Fruit fly (Drosophila melanogaster): ENCODE data around the gene CG5001.
A peak's percentile ranks its signal among the peaks of the same experiment; 100 is the strongest.

Gene CG5001

DNA sequence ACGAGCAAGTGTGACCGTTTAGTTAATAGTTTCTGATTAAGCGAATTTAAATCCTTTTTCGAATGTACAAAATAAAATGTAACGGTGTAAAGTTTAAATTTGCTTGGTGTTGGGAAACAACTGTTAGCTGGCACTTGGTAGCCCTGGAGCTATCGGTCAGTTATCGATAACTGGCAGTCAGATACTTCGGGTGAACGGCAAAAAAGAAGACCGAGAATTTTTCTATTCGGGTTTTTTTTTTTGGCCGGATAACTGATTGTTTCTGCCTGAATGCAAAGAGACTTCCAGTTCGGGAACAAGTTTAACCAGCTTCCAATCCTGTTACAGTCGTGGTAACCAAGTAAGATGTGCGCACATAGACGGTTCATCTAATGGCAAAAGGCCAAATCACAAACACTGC, 8.0 kb upstream of the CG5001 start, which contains the start of gene CG4896:
CG4896 (plus strand) TSS at position 169 of the 400 bp plus-strand sequence.
- TF ChIP-seq Opbp (GFP tag; IDR thresholded peaks at IDR 0.05; ENCODE audit: partially characterized antibody): peak; percentile 83
- no peak for TF ChIP-seq Hey (tag; optimal IDR thresholded peaks at IDR 0.05)
- TF ChIP-seq jigr1 (GFP tag; IDR thresholded peaks at IDR 0.05): no peak
- TF ChIP-seq kah (GFP tag; optimal IDR thresholded peaks at IDR 0.05): no peak
- TF ChIP-seq CG12219 (GFP tag; optimal IDR thresholded peaks at IDR 0.05): no peak
- no peak for TF ChIP-seq CG15073 (GFP tag; optimal IDR thresholded peaks at IDR 0.05)
- no peak for TF ChIP-seq emc (GFP tag; optimal IDR thresholded peaks at IDR 0.05)
- TF ChIP-seq CG3065 (GFP tag; optimal IDR thresholded peaks at IDR 0.05): no peak
- TF ChIP-seq wek (GFP tag; optimal IDR thresholded peaks at IDR 0.05): no peak
- no peak for TF ChIP-seq Hr51 (GFP tag; optimal IDR thresholded peaks at IDR 0.05)
- peak; percentile 76 for TF ChIP-seq CG13287 (GFP tag; IDR thresholded peaks at IDR 0.05; ENCODE audit: partially characterized antibody)
- no peak for TF ChIP-seq bab2 (GFP tag; optimal IDR thresholded peaks at IDR 0.05)
- no peak for TF ChIP-seq CG14667 (GFP tag; IDR thresholded peaks at IDR 0.05)
- TF ChIP-seq CG4854 (GFP tag; optimal IDR thresholded peaks at IDR 0.05): no peak
- TF ChIP-seq CG11398 (GFP tag; optimal IDR thresholded peaks at IDR 0.05): no peak
- TF ChIP-seq phol (tag; optimal IDR thresholded peaks at IDR 0.05): peak; percentile 17
- TF ChIP-seq PHDP (tag; optimal IDR thresholded peaks at IDR 0.05): no peak
- TF ChIP-seq MESR4 (GFP tag; optimal IDR thresholded peaks at IDR 0.05): peak; percentile 74
- TF ChIP-seq sna (GFP tag; IDR thresholded peaks at IDR 0.05; ENCODE audit: partially characterized antibody): 0 out of 2 replicates have a peak, but pooled peaks have one; percentile 48
- no peak for TF ChIP-seq Fer3 (tag; optimal IDR thresholded peaks at IDR 0.05)
- TF ChIP-seq mam (GFP tag; optimal IDR thresholded peaks at IDR 0.05): no peak
- no peak for TF ChIP-seq maf-S (GFP tag; optimal IDR thresholded peaks at IDR 0.05)
- TF ChIP-seq CG18764 (GFP tag; optimal IDR thresholded peaks at IDR 0.05): no peak
- TF ChIP-seq dan (GFP tag; IDR thresholded peaks at IDR 0.05): no peak
- TF ChIP-seq CG42726 (GFP tag; IDR thresholded peaks at IDR 0.05; ENCODE audit: partially characterized antibody): no peak
- TF ChIP-seq da (GFP tag; optimal IDR thresholded peaks at IDR 0.05): no peak
- no peak for TF ChIP-seq NFAT (GFP tag; IDR thresholded peaks at IDR 0.05)
- no peak for TF ChIP-seq Awh (GFP tag; IDR thresholded peaks at IDR 0.05)
- no peak for TF ChIP-seq H2.0 (GFP tag; IDR thresholded peaks at IDR 0.05)
- no peak for TF ChIP-seq otp (GFP tag; IDR thresholded peaks at IDR 0.05)
- TF ChIP-seq Antp (GFP tag; optimal IDR thresholded peaks at IDR 0.05): no peak
- TF ChIP-seq CG7987 (GFP tag; optimal IDR thresholded peaks at IDR 0.05): no peak
- TF ChIP-seq pnt (GFP tag; optimal IDR thresholded peaks at IDR 0.05): no peak
- no peak for TF ChIP-seq sisA (GFP tag; IDR thresholded peaks at IDR 0.05)
- TF ChIP-seq CG9932 (GFP tag; IDR thresholded peaks at IDR 0.05): no peak
- no peak for TF ChIP-seq Kr (GFP tag; optimal IDR thresholded peaks at IDR 0.05)
- TF ChIP-seq Dip2 (GFP tag; IDR thresholded peaks at IDR 0.05): no peak
- TF ChIP-seq CG2199 (GFP tag; IDR thresholded peaks at IDR 0.05): no peak
- TF ChIP-seq Bteb2 (GFP tag; optimal IDR thresholded peaks at IDR 0.05): no peak
- no peak for TF ChIP-seq CG30431 (GFP tag; optimal IDR thresholded peaks at IDR 0.05)
- TF ChIP-seq CG13624 (GFP tag; optimal IDR thresholded peaks at IDR 0.05): no peak
- TF ChIP-seq CG17328 (GFP tag; IDR thresholded peaks at IDR 0.05): no peak
- no peak for TF ChIP-seq CG34422 (GFP tag; IDR thresholded peaks at IDR 0.05)
- TF ChIP-seq CG8944 (GFP tag; optimal IDR thresholded peaks at IDR 0.05): no peak
- TF ChIP-seq Hsf (GFP tag; optimal IDR thresholded peaks at IDR 0.05): no peak
- no peak for TF ChIP-seq CG7372 (GFP tag; IDR thresholded peaks at IDR 0.05)
- TF ChIP-seq Mrtf (GFP tag; IDR thresholded peaks at IDR 0.05): no peak
- no peak for TF ChIP-seq tap (tag; optimal IDR thresholded peaks at IDR 0.05)
- no peak for TF ChIP-seq dm (GFP tag; optimal IDR thresholded peaks at IDR 0.05)
- no peak for TF ChIP-seq CG18599 (GFP tag; optimal IDR thresholded peaks at IDR 0.05)
- peak; percentile 19 for TF ChIP-seq Xbp1 (GFP tag; optimal IDR thresholded peaks at IDR 0.05)
- peak; percentile 36; the same call in 1 of the 2 replicates for TF ChIP-seq inv (GFP tag; IDR thresholded peaks at IDR 0.05; ENCODE audit: partially characterized antibody)

Data from whole organism, embryonic.